Fruit fly (Drosophila melanogaster) whole organism, prepupa: ENCODE measurements around the gene LpR2.

ENCODE experiments used
- CG10631 ChIP-seq: fragments of 200-800 bp; sonication (Bioruptor generic); optimal IDR thresholded peaks from 2 replicates; lab custom pipeline; 2016; ENCODE audit warnings: missing biosample characterization, missing genetic modification characterization
- CG15336 ChIP-seq: fragments of 200-800 bp; sonication (Bioruptor generic); IDR thresholded peaks from 2 replicates; pipeline ENCODE4 v1.3.6; 2022; ENCODE audit warnings: missing biosample characterization, missing genetic modification characterization
- CG16779 ChIP-seq: fragments of 200-800 bp; sonication (Bioruptor generic); optimal IDR thresholded peaks from 3 replicates; lab custom pipeline; 2017; ENCODE audit warnings: missing biosample characterization, mild to moderate bottlenecking, missing genetic modification characterization
- CG3032 ChIP-seq: fragments of 200-800 bp; optimal IDR thresholded peaks from 2 replicates; lab custom pipeline; 2019; ENCODE audit warnings: missing biosample characterization, mild to moderate bottlenecking, missing genetic modification characterization, moderate library complexity
- CG6792 ChIP-seq: fragments of 200-800 bp; sonication (Bioruptor generic); optimal IDR thresholded peaks from 3 replicates; lab custom pipeline; 2016; ENCODE audit warnings: missing biosample characterization, missing genetic modification characterization
- CG7368 ChIP-seq: fragments of 200-800 bp; sonication (Bioruptor generic); optimal IDR thresholded peaks from 3 replicates; lab custom pipeline; 2016; ENCODE audit warnings: missing biosample characterization, missing genetic modification characterization
- CG8319 ChIP-seq: fragments of 200-800 bp; sonication (Bioruptor generic); optimal IDR thresholded peaks from 3 replicates; lab custom pipeline; 2016; ENCODE audit warnings: missing biosample characterization, missing genetic modification characterization
- Smox ChIP-seq: fragments of 200-800 bp; sonication (Bioruptor generic); optimal IDR thresholded peaks from 3 replicates; lab custom pipeline; 2016; ENCODE audit warnings: missing biosample characterization, missing genetic modification characterization
- Sox102F ChIP-seq: fragments of 200-800 bp; sonication (Bioruptor generic); optimal IDR thresholded peaks from 2 replicates; lab custom pipeline; 2016; ENCODE audit warnings: missing biosample characterization, mild to moderate bottlenecking, missing genetic modification characterization
- cyc ChIP-seq: fragments of 200-800 bp; sonication (Bioruptor generic); optimal IDR thresholded peaks from 3 replicates; lab custom pipeline; 2016; ENCODE audit warnings: missing biosample characterization, missing genetic modification characterization
- spab ChIP-seq: fragments of 200-800 bp; sonication (Bioruptor generic); optimal IDR thresholded peaks from 2 replicates; lab custom pipeline; 2017; ENCODE audit warnings: missing biosample characterization, mild to moderate bottlenecking, missing genetic modification characterization, missing genetic modification reagents
- vri ChIP-seq: fragments of 200-800 bp; sonication (Bioruptor generic); optimal IDR thresholded peaks from 3 replicates; lab custom pipeline; 2016; ENCODE audit warnings: missing biosample characterization, mild to moderate bottlenecking, missing genetic modification characterization

DNA sequence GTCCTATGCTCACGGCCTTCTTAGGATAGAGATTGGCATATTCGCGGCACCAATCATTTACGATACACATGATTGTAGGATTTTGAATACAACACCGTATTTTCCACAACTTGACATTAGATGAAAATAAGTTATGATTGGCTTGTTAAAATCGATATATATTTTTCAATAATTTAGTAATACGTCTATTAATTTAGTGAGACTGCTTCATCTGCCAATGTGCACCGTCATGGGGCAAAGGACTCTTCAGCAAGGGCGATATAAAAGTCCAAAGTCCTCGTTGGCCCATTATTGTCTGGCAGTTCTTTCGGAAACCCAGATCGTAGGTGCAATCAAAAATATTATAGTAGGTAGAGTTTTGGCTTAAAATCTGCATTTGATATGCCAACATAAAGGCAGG is 35.9 kb upstream of the LpR2 start, which contains the start of gene CG17196:
- TF ChIP-seq CG7368 (GFP tag; lab: Kevin White, UChicago), result no peak
- no peak for TF ChIP-seq Sox102F
- no peak for TF ChIP-seq vri
- TF ChIP-seq CG16779 (tag; lab: Kevin White, UChicago), result no peak
- no peak for TF ChIP-seq CG3032
- no peak for TF ChIP-seq cyc (GFP tag; lab: Kevin White, UChicago)
- no peak for TF ChIP-seq CG8319
- no peak for TF ChIP-seq CG10631 (GFP tag; lab: Kevin White, UChicago)
- no peak for TF ChIP-seq CG6792 (GFP tag; lab: Kevin White, UChicago)
- no peak for TF ChIP-seq spab (GFP tag; lab: Kevin White, UChicago)
- TF ChIP-seq CG15336 (GFP tag; lab: Robert Waterston, UW), result no peak
- no peak for TF ChIP-seq Smox (GFP tag; lab: Kevin White, UChicago)
